Fruit fly (Drosophila melanogaster) whole organism, embryonic: ENCODE results near the gene Snx27.
A peak's percentile ranks its signal among the peaks of the same experiment; 100 is the strongest.

Experiments
- Asciz ChIP-seq: fragments of 200-800 bp; sonication (Bioruptor generic); optimal IDR thresholded peaks from 2 replicates; lab custom pipeline; 2017; ENCODE audit warnings: missing biosample characterization, mild to moderate bottlenecking, missing genetic modification characterization, missing genetic modification reagents
- Blimp-1 ChIP-seq: fragments of 200-800 bp; sonication (Bioruptor generic); optimal IDR thresholded peaks from 3 replicates; lab custom pipeline; 2018; ENCODE audit warnings: missing biosample characterization, missing genetic modification characterization, mild to moderate bottlenecking, moderate library complexity, missing genetic modification reagents
- BtbVII ChIP-seq: fragments of 200-800 bp; sonication (Bioruptor generic); optimal IDR thresholded peaks from 3 replicates; lab custom pipeline; 2017; ENCODE audit warnings: missing biosample characterization, mild to moderate bottlenecking, missing genetic modification characterization
- C15 ChIP-seq: fragments of 200-800 bp; sonication (Bioruptor generic); IDR thresholded peaks from 3 replicates; pipeline ENCODE4 v1.3.6; 2022; ENCODE audit warnings: missing biosample characterization, missing genetic modification characterization
- CG10979 ChIP-seq: fragments of 200-800 bp; sonication (Bioruptor generic); optimal IDR thresholded peaks from 2 replicates; lab custom pipeline; 2018; ENCODE audit warnings: missing biosample characterization, mild to moderate bottlenecking, missing genetic modification characterization, moderate library complexity
- CG11695 ChIP-seq: fragments of 200-800 bp; sonication (Bioruptor generic); IDR thresholded peaks from 3 replicates; pipeline ENCODE4 v1.3.6; 2022; ENCODE audit warnings: missing biosample characterization, missing genetic modification characterization
- CG13296 ChIP-seq: fragments of 200-800 bp; sonication (Bioruptor generic); optimal IDR thresholded peaks from 3 replicates; lab custom pipeline; 2018; ENCODE audit warnings: missing biosample characterization, mild to moderate bottlenecking, missing genetic modification characterization
- CG14667 ChIP-seq: fragments of 200-800 bp; sonication (Bioruptor generic); IDR thresholded peaks from 2 replicates; pipeline ENCODE4 v1.3.6; 2022; ENCODE audit warnings: missing biosample characterization, missing genetic modification characterization
- CG1602 ChIP-seq: fragments of 200-800 bp; sonication (Bioruptor generic); optimal IDR thresholded peaks from 3 replicates; lab custom pipeline; 2016; ENCODE audit warnings: missing biosample characterization, missing genetic modification characterization
- CG17361 ChIP-seq: fragments of 200-800 bp; sonication (Bioruptor generic); IDR thresholded peaks from 3 replicates; pipeline ENCODE4 v1.3.6; 2022; ENCODE audit warnings: missing biosample characterization, missing genetic modification characterization
- CG17912 ChIP-seq: fragments of 200-800 bp; sonication (Bioruptor generic); optimal IDR thresholded peaks from 2 replicates; lab custom pipeline; 2018; ENCODE audit warnings: missing biosample characterization, mild to moderate bottlenecking, missing genetic modification characterization
- CG32532 ChIP-seq: fragments of 200-800 bp; sonication (Bioruptor generic); IDR thresholded peaks from 2 replicates; pipeline ENCODE4 v1.3.6; 2022; ENCODE audit warnings: missing biosample characterization, missing genetic modification characterization
- CG4617 ChIP-seq: fragments of 200-800 bp; sonication (Bioruptor generic); optimal IDR thresholded peaks from 3 replicates; lab custom pipeline; 2016; ENCODE audit warnings: missing biosample characterization, missing genetic modification characterization, borderline replicate concordance
- CG6175 ChIP-seq: fragments of 200-800 bp; sonication (Bioruptor generic); IDR thresholded peaks from 3 replicates; pipeline ENCODE4 v1.3.6; 2022; ENCODE audit warnings: missing biosample characterization, missing genetic modification characterization
- CG9609 ChIP-seq: fragments of 200-800 bp; sonication (Bioruptor generic); optimal IDR thresholded peaks from 3 replicates; lab custom pipeline; 2016; ENCODE audit warnings: missing biosample characterization, missing genetic modification characterization
- CG9797 ChIP-seq: fragments of 200-800 bp; sonication (Bioruptor generic); optimal IDR thresholded peaks from 3 replicates; lab custom pipeline; 2018; ENCODE audit warnings: missing biosample characterization, mild to moderate bottlenecking, missing genetic modification characterization
- Chrac-16 ChIP-seq: fragments of 200-800 bp; sonication (Bioruptor generic); optimal IDR thresholded peaks from 3 replicates; lab custom pipeline; 2016; ENCODE audit warnings: missing biosample characterization, missing genetic modification characterization
- CoRest ChIP-seq: fragments of 200-800 bp; sonication (Bioruptor generic); optimal IDR thresholded peaks from 3 replicates; lab custom pipeline; 2018; ENCODE audit warnings: missing biosample characterization, mild to moderate bottlenecking, missing genetic modification characterization, moderate library complexity
- Dref ChIP-seq: fragments of 200-800 bp; sonication (Bioruptor generic); IDR thresholded peaks from 2 replicates; pipeline ENCODE4 v1.3.6; 2022; ENCODE audit warnings: missing biosample characterization, missing genetic modification characterization
- Drgx ChIP-seq: fragments of 200-800 bp; sonication (Bioruptor generic); IDR thresholded peaks from 2 replicates; pipeline ENCODE4 v1.3.6; 2022; ENCODE audit warnings: missing biosample characterization, missing genetic modification characterization
- E2f2 ChIP-seq: fragments of 200-800 bp; sonication (Bioruptor generic); IDR thresholded peaks from 2 replicates; pipeline ENCODE4 v1.3.6; 2022; ENCODE audit warnings: missing biosample characterization, missing genetic modification characterization
- Ets97D ChIP-seq: fragments of 200-800 bp; sonication (Bioruptor generic); optimal IDR thresholded peaks from 3 replicates; lab custom pipeline; 2016; ENCODE audit warnings: missing biosample characterization, missing genetic modification characterization
- HLH3B ChIP-seq: fragments of 200-800 bp; sonication (Bioruptor generic); IDR thresholded peaks from 2 replicates; pipeline ENCODE4 v1.3.6; 2022; ENCODE audit warnings: missing biosample characterization, missing genetic modification characterization
- Lhr ChIP-seq: fragments of 200-800 bp; sonication (Bioruptor generic); optimal IDR thresholded peaks from 3 replicates; lab custom pipeline; 2017; ENCODE audit warnings: mild to moderate bottlenecking, missing biosample characterization, missing genetic modification reagents, missing genetic modification characterization
- MESR4 ChIP-seq: fragments of 200-800 bp; sonication (Bioruptor generic); optimal IDR thresholded peaks from 2 replicates; lab custom pipeline; 2018; ENCODE audit warnings: missing biosample characterization, mild to moderate bottlenecking, missing genetic modification characterization, moderate library complexity
- PHDP ChIP-seq: fragments of 200-800 bp; sonication (Bioruptor generic); optimal IDR thresholded peaks from 3 replicates; lab custom pipeline; 2018; ENCODE audit warnings: missing biosample characterization, mild to moderate bottlenecking, missing genetic modification characterization, moderate library complexity
- Six4 ChIP-seq: fragments of 200-800 bp; sonication (Bioruptor generic); optimal IDR thresholded peaks from 2 replicates; lab custom pipeline; 2016; ENCODE audit warnings: missing biosample characterization, missing genetic modification characterization
- Spps ChIP-seq: fragments of 200-800 bp; sonication (Bioruptor generic); optimal IDR thresholded peaks from 2 replicates; lab custom pipeline; 2018; ENCODE audit warnings: missing biosample characterization, mild to moderate bottlenecking, missing genetic modification characterization
- Xrp1 ChIP-seq: fragments of 200-800 bp; sonication (Bioruptor generic); IDR thresholded peaks from 2 replicates; pipeline ENCODE4 v1.3.6; 2022; ENCODE audit warnings: missing biosample characterization, missing genetic modification characterization
- ap ChIP-seq: fragments of 200-800 bp; sonication (Bioruptor generic); IDR thresholded peaks from 2 replicates; pipeline ENCODE4 v1.3.6; 2022; ENCODE audit warnings: missing biosample characterization, missing genetic modification characterization
- bcd ChIP-seq: fragments of 200-800 bp; sonication (Bioruptor generic); optimal IDR thresholded peaks from 2 replicates; lab custom pipeline; 2017; ENCODE audit warnings: missing biosample characterization, mild to moderate bottlenecking, missing genetic modification characterization
- cas ChIP-seq: fragments of 200-800 bp; sonication (Bioruptor generic); IDR thresholded peaks from 2 replicates; pipeline ENCODE4 v1.3.6; 2022; ENCODE audit warnings: missing biosample characterization, missing genetic modification characterization
- cato ChIP-seq: fragments of 200-800 bp; sonication (Bioruptor generic); optimal IDR thresholded peaks from 2 replicates; lab custom pipeline; 2016; ENCODE audit warnings: missing biosample characterization, missing genetic modification characterization, borderline replicate concordance
- ci ChIP-seq: fragments of 200-800 bp; sonication (Bioruptor generic); IDR thresholded peaks from 3 replicates; pipeline ENCODE4 v1.3.6; 2022; ENCODE audit warnings: missing biosample characterization, missing genetic modification characterization
- danr ChIP-seq: fragments of 200-800 bp; sonication (Bioruptor generic); IDR thresholded peaks from 2 replicates; pipeline ENCODE4 v1.3.6; 2022; ENCODE audit warnings: missing biosample characterization, missing genetic modification characterization
- ems ChIP-seq: fragments of 200-800 bp; sonication (Bioruptor generic); optimal IDR thresholded peaks from 3 replicates; lab custom pipeline; 2016; ENCODE audit warnings: missing biosample characterization, missing genetic modification characterization
- fd102C ChIP-seq: fragments of 200-800 bp; sonication (Bioruptor generic); optimal IDR thresholded peaks from 2 replicates; lab custom pipeline; 2018; ENCODE audit warnings: missing biosample characterization, mild to moderate bottlenecking, missing genetic modification characterization, moderate library complexity
- ham ChIP-seq: fragments of 200-800 bp; sonication (Bioruptor generic); IDR thresholded peaks from 2 replicates; pipeline ENCODE4 v1.3.6; 2022; ENCODE audit warnings: missing biosample characterization, missing genetic modification characterization
- insv ChIP-seq, 2 experiments: fragments of 200-800 bp; sonication (Bioruptor generic); optimal IDR thresholded peaks; 3 replicates each; lab custom pipeline; 2016 to 2018; ENCODE audit warnings: missing biosample characterization in 2 of 2, missing genetic modification characterization in 2 of 2
- lola ChIP-seq, 3 experiments: fragments of >200 bp in 2 of 3; fragments of 200-800 bp in 1 of 3; sonication (Bioruptor generic) in 1 of 3; optimal IDR thresholded peaks; 2 replicates each; lab custom pipeline; 2017 to 2019; ENCODE audit warnings: missing biosample characterization in 3 of 3, missing genetic modification characterization in 3 of 3, mild to moderate bottlenecking in 1 of 3, moderate library complexity in 1 of 3
- nerfin-1 ChIP-seq: fragments of 200-800 bp; sonication (Bioruptor generic); optimal IDR thresholded peaks from 3 replicates; lab custom pipeline; 2019; ENCODE audit warnings: missing biosample characterization, mild to moderate bottlenecking, missing genetic modification characterization, moderate library complexity
- peb ChIP-seq: fragments of 200-800 bp; sonication (Bioruptor generic); IDR thresholded peaks from 2 replicates; pipeline ENCODE4 v1.3.6; 2022; ENCODE audit warnings: missing biosample characterization, missing genetic modification characterization
- pita ChIP-seq: fragments of 200-800 bp; sonication (Bioruptor generic); optimal IDR thresholded peaks from 2 replicates; lab custom pipeline; 2017; ENCODE audit warnings: missing biosample characterization, mild to moderate bottlenecking, missing genetic modification characterization
- repo ChIP-seq: fragments of 200-800 bp; sonication (Bioruptor generic); optimal IDR thresholded peaks from 2 replicates; lab custom pipeline; 2016; ENCODE audit warnings: missing biosample characterization, missing genetic modification characterization
- sisA ChIP-seq: fragments of 200-800 bp; sonication (Bioruptor generic); IDR thresholded peaks from 2 replicates; pipeline ENCODE4 v1.3.6; 2022; ENCODE audit warnings: missing biosample characterization, missing genetic modification characterization
- trh ChIP-seq: fragments of 200-800 bp; sonication (Bioruptor generic); optimal IDR thresholded peaks from 2 replicates; lab custom pipeline; 2016; ENCODE audit warnings: missing biosample characterization, missing genetic modification characterization
- twi ChIP-seq: fragments of 200-800 bp; optimal IDR thresholded peaks from 2 replicates; lab custom pipeline; 2019; ENCODE audit warnings: missing biosample characterization, mild to moderate bottlenecking, missing genetic modification characterization, moderate library complexity
- vvl ChIP-seq: fragments of 200-800 bp; sonication (Bioruptor generic); IDR thresholded peaks from 2 replicates; pipeline ENCODE4 v1.3.6; 2022; ENCODE audit warnings: missing biosample characterization, missing genetic modification characterization
- wek ChIP-seq: fragments of 200-800 bp; sonication (Bioruptor generic); optimal IDR thresholded peaks from 3 replicates; lab custom pipeline; 2018; ENCODE audit warnings: missing biosample characterization, mild to moderate bottlenecking, missing genetic modification characterization, moderate library complexity
- yki ChIP-seq: fragments of >200 bp; optimal IDR thresholded peaks from 3 replicates; lab custom pipeline; 2018
- zen ChIP-seq: fragments of 200-800 bp; sonication (Bioruptor generic); optimal IDR thresholded peaks from 3 replicates; lab custom pipeline; 2018; ENCODE audit warnings: missing biosample characterization, mild to moderate bottlenecking, missing genetic modification characterization, moderate library complexity
- zen2 ChIP-seq: fragments of 200-800 bp; sonication (Bioruptor generic); IDR thresholded peaks from 3 replicates; pipeline ENCODE4 v1.3.6; 2022; ENCODE audit warnings: missing biosample characterization, missing genetic modification characterization; ENCODE audit not compliant: partially characterized antibody

The Snx27 gene

dm6 chrX:5786559-5786958, 48.7 kb upstream of the Snx27 start (continued):
- TF ChIP-seq pita (GFP tag; lab: Kevin White, UChicago) (no peak), fd102C (GFP tag; lab: Kevin White, UChicago) (no peak), C15 (GFP tag; lab: Robert Waterston, UW) (no peak), trh (GFP tag; lab: Kevin White, UChicago) (no peak), CG9609 (GFP tag; lab: Kevin White, UChicago) (no peak), Lhr (GFP tag; lab: Kevin White, UChicago) (no peak), Chrac-16 (GFP tag; lab: Kevin White, UChicago) (no peak), Blimp-1 (GFP tag; lab: Kevin White, UChicago) (no peak), yki (lab: Kevin White, UChicago) (no peak), Ets97D (GFP tag; lab: Kevin White, UChicago) (no peak), ap (GFP tag; lab: Robert Waterston, UW) (no peak), cato (GFP tag; lab: Kevin White, UChicago) (no peak), twi (tag; lab: Kevin White, UChicago) (no peak), zen (tag; lab: Kevin White, UChicago) (no peak), CG6175 (GFP tag; lab: Robert Waterston, UW) (no peak), CG4617 (no peak), CG17361 (GFP tag; lab: Robert Waterston, UW) (0 out of 3 replicates have a peak, but pooled peaks have one; percentile 37), CG1602 (no peak), ci (GFP tag; lab: Robert Waterston, UW) (peak; percentile 44; the same call in 2 of the 3 replicates), CG11695 (GFP tag; lab: Robert Waterston, UW) (no peak), nerfin-1 (tag; lab: Kevin White, UChicago) (no peak), wek (GFP tag; lab: Kevin White, UChicago) (no peak), CG14667 (no peak), cas (no peak), CG10979 (tag; lab: Kevin White, UChicago) (no peak), BtbVII (GFP tag; lab: Kevin White, UChicago) (no peak), bcd (no peak), Xrp1 (peak; percentile 34; the same call in 1 of the 2 replicates), vvl (no peak), PHDP (peak; percentile 37), CG32532 (GFP tag; lab: Robert Waterston, UW) (no peak), lola (GFP tag; optimal IDR thresholded peaks at IDR 0.05; lab: Kevin White, UChicago) (no peak), CoRest (tag; lab: Kevin White, UChicago) (peak; percentile 43), ham (GFP tag; lab: Robert Waterston, UW) (no peak), sisA (GFP tag; lab: Robert Waterston, UW) (no peak), CG13296 (no peak), Asciz (GFP tag; lab: Kevin White, UChicago) (no peak), CG9797 (GFP tag; lab: Kevin White, UChicago) (no peak), Six4 (GFP tag; lab: Kevin White, UChicago) (no peak), MESR4 (no peak), insv (GFP tag; optimal IDR thresholded peaks at IDR 0.05; lab: Kevin White, UChicago) (no peak), Dref (GFP tag; lab: Robert Waterston, UW) (no peak), repo (GFP tag; lab: Kevin White, UChicago) (no peak), CG17912 (GFP tag; lab: Kevin White, UChicago) (no peak), Drgx (GFP tag; lab: Robert Waterston, UW) (peak; percentile 89), E2f2 (GFP tag; lab: Robert Waterston, UW) (peak; percentile 15; the same call in 1 of the 2 replicates), peb (no peak), zen2 (no peak), HLH3B (GFP tag; lab: Robert Waterston, UW) (no peak), danr (GFP tag; lab: Robert Waterston, UW) (no peak), ems (peak; percentile 4), Spps (tag; lab: Kevin White, UChicago) (no peak)
